Fruit fly (Drosophila melanogaster) whole organism: ENCODE results near the gene orb2.

Source experiments
- psq ChIP-seq: fragments of >200 bp; optimal IDR thresholded peaks from 2 replicates; lab custom pipeline; 2017
- usp ChIP-seq: fragments of >200 bp; optimal IDR thresholded peaks from 2 replicates; lab custom pipeline; 2017; ENCODE audit warnings: missing biosample characterization, missing genetic modification characterization, mixed read lengths

- TF ChIP-seq psq (lab: Kevin White, UChicago) (no peak), usp (GFP tag; lab: Kevin White, UChicago) (no peak)
Observed at dm6 chr3L:8968437-8968836, 14.2 kb upstream of the orb2 start, which contains the start of gene CG5026.
